Fruit fly (Drosophila melanogaster): ENCODE data around the gene CG5815.

DNA sequence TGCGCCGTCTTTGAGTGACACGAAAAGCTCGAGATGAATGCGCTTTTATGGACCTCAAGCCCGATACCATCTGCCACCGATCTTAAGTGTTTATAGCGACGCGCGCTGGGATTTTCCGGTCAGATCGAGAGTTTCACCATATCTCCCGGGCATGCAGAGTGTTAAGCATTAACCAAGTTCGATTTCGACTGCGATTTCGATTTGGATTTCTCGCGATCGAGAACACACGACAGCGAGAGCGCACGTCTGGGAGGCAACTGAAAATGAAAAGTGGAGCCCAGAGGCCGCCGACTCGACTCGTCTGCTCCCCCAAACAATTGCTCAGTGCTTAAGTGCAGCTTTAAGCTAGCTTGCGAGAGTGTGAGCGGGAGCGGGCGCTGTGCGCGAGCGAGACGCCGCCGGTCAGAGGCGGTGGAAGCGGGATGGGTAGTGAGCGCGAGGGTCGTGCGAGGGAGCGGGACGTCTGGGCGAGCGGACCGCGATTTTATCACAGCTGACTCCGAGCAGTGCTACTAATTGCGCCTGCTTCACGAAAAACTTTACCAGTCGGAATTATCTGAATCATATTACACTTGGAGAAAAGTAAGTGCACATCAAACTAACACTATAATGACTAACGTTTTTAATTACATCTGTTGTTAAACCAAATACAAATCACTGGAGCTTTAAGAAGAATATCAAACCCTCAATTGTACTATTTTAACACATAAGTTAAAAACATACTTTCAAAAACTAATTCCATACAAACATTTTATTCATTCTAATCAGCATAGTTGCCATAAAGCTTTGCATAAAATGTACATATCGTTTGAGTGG, 42.3 kb upstream of the CG5815 start, which contains the start of gene spz:
- TF ChIP-seq dl (GFP tag; optimal IDR thresholded peaks at IDR 0.05; ENCODE audit: insufficient read depth in 1 of 2, partially characterized antibody in 2 of 2), result peak; percentile 61 to 89
- TF ChIP-seq Dif (GFP tag; optimal IDR thresholded peaks at IDR 0.05; ENCODE audit: partially characterized antibody), result peak; percentile 87
- no peak for TF ChIP-seq woc (GFP tag; optimal IDR thresholded peaks at IDR 0.05)

Data from whole organism, wandering third instar larva.